Fruit fly (Drosophila melanogaster): ENCODE measurements around the gene CG7634.

- TF ChIP-seq Sox102F (GFP tag; optimal IDR thresholded peaks at IDR 0.05) (no peak), spab (GFP tag; optimal IDR thresholded peaks at IDR 0.05) (peak; percentile 55), CG16779 (tag; optimal IDR thresholded peaks at IDR 0.05) (no peak), CG32006 (GFP tag; optimal IDR thresholded peaks at IDR 0.05) (no peak), CG8119 (GFP tag; IDR thresholded peaks at IDR 0.05) (no peak), CG6808 (GFP tag; optimal IDR thresholded peaks at IDR 0.05) (peak; percentile 59), Eip75B (GFP tag; optimal IDR thresholded peaks at IDR 0.05) (no peak), Hr38 (GFP tag; optimal IDR thresholded peaks at IDR 0.05) (no peak), vri (GFP tag; optimal IDR thresholded peaks at IDR 0.05) (no peak), CG3032 (tag; optimal IDR thresholded peaks at IDR 0.05) (peak; percentile 39), lz (GFP tag; optimal IDR thresholded peaks at IDR 0.05) (no peak), Lpt (GFP tag; optimal IDR thresholded peaks at IDR 0.05) (no peak)
Observed at dm6 chr3L:21602275-21602674, 37.0 kb downstream of the CG7634 start.

All from whole organism, prepupa.